Fruit fly (Drosophila melanogaster) whole organism, embryonic: ENCODE measurements around the gene Wdr92.

Experiments
- Atf6 ChIP-seq: fragments of 200-800 bp; sonication (Bioruptor generic); IDR thresholded peaks from 2 replicates; pipeline ENCODE4 v1.3.6; 2022; ENCODE audit warnings: missing biosample characterization, missing genetic modification characterization
- CG10565 ChIP-seq: fragments of 200-800 bp; sonication (Bioruptor generic); optimal IDR thresholded peaks from 3 replicates; lab custom pipeline; 2016; ENCODE audit warnings: missing biosample characterization, mild to moderate bottlenecking, missing genetic modification characterization
- CG10959 ChIP-seq: fragments of 200-800 bp; sonication (Bioruptor generic); IDR thresholded peaks from 2 replicates; pipeline ENCODE4 v1.3.6; 2022; ENCODE audit warnings: missing biosample characterization, missing genetic modification characterization
- CG12071 ChIP-seq: fragments of 200-800 bp; sonication (Bioruptor generic); optimal IDR thresholded peaks from 3 replicates; lab custom pipeline; 2018; ENCODE audit warnings: missing biosample characterization, mild to moderate bottlenecking, missing genetic modification characterization
- CG13775 ChIP-seq: fragments of 200-800 bp; sonication (Bioruptor generic); optimal IDR thresholded peaks from 3 replicates; lab custom pipeline; 2017; ENCODE audit warnings: missing biosample characterization, mild to moderate bottlenecking, missing genetic modification characterization
- CG1647 ChIP-seq: fragments of 200-800 bp; sonication (Bioruptor generic); optimal IDR thresholded peaks from 3 replicates; lab custom pipeline; 2016; ENCODE audit warnings: missing biosample characterization, missing genetic modification characterization
- CG18262 ChIP-seq: fragments of 200-800 bp; optimal IDR thresholded peaks from 3 replicates; lab custom pipeline; 2019; ENCODE audit warnings: missing biosample characterization, mild to moderate bottlenecking, missing genetic modification characterization, moderate library complexity
- CG18599 ChIP-seq: fragments of 200-800 bp; sonication (Bioruptor generic); optimal IDR thresholded peaks from 3 replicates; lab custom pipeline; 2017; ENCODE audit warnings: missing biosample characterization, missing genetic modification characterization, mild to moderate bottlenecking, moderate library complexity, missing genetic modification reagents
- CG2678 ChIP-seq: fragments of 200-800 bp; sonication (Bioruptor generic); optimal IDR thresholded peaks from 3 replicates; lab custom pipeline; 2019; ENCODE audit warnings: missing biosample characterization, mild to moderate bottlenecking, missing genetic modification characterization, moderate library complexity
- CG3163 ChIP-seq: fragments of 200-800 bp; sonication (Bioruptor generic); optimal IDR thresholded peaks from 3 replicates; lab custom pipeline; 2016; ENCODE audit warnings: missing biosample characterization, missing genetic modification characterization
- CG34224 ChIP-seq: fragments of 200-800 bp; sonication (Bioruptor generic); IDR thresholded peaks from 3 replicates; pipeline ENCODE4 v1.3.6; 2022; ENCODE audit warnings: missing biosample characterization, missing genetic modification characterization; ENCODE audit not compliant: partially characterized antibody
- CG4360 ChIP-seq: fragments of 200-800 bp; sonication (Bioruptor generic); IDR thresholded peaks from 2 replicates; pipeline ENCODE4 v1.3.6; 2022; ENCODE audit warnings: missing biosample characterization, missing genetic modification characterization
- CG6272 ChIP-seq: fragments of 200-800 bp; sonication (Bioruptor generic); IDR thresholded peaks from 2 replicates; pipeline ENCODE4 v1.3.6; 2022; ENCODE audit warnings: missing biosample characterization, missing genetic modification characterization
- CG6854 ChIP-seq: fragments of 200-800 bp; sonication (Bioruptor generic); optimal IDR thresholded peaks from 3 replicates; lab custom pipeline; 2017; ENCODE audit warnings: missing biosample characterization, mild to moderate bottlenecking, missing genetic modification characterization
- CG7357 ChIP-seq: fragments of 200-800 bp; sonication (Bioruptor generic); IDR thresholded peaks from 3 replicates; pipeline ENCODE4 v1.3.6; 2022; ENCODE audit warnings: missing biosample characterization, missing genetic modification characterization
- CG7372 ChIP-seq: fragments of 200-800 bp; sonication (Bioruptor generic); IDR thresholded peaks from 2 replicates; pipeline ENCODE4 v1.3.6; 2022; ENCODE audit warnings: missing biosample characterization, missing genetic modification characterization
- CG8359 ChIP-seq: fragments of 200-800 bp; sonication (Bioruptor generic); optimal IDR thresholded peaks from 2 replicates; lab custom pipeline; 2017; ENCODE audit warnings: missing biosample characterization, mild to moderate bottlenecking, missing genetic modification characterization, borderline replicate concordance
- H15 ChIP-seq: fragments of 200-800 bp; sonication (Bioruptor generic); IDR thresholded peaks from 3 replicates; pipeline ENCODE4 v1.3.6; 2022; ENCODE audit warnings: missing biosample characterization, missing genetic modification characterization
- HLHmδ ChIP-seq: fragments of 200-800 bp; sonication (Bioruptor generic); optimal IDR thresholded peaks from 2 replicates; lab custom pipeline; 2018; ENCODE audit warnings: missing biosample characterization, mild to moderate bottlenecking, missing genetic modification characterization, moderate library complexity
- HmgD ChIP-seq: fragments of 200-800 bp; sonication (Bioruptor generic); optimal IDR thresholded peaks from 3 replicates; lab custom pipeline; 2016; ENCODE audit warnings: missing biosample characterization, missing genetic modification characterization
- HmgZ ChIP-seq: fragments of 200-800 bp; sonication (Bioruptor generic); optimal IDR thresholded peaks from 2 replicates; lab custom pipeline; 2018; ENCODE audit warnings: missing biosample characterization, mild to moderate bottlenecking, missing genetic modification characterization
- Hr3 ChIP-seq: fragments of 200-800 bp; sonication (Bioruptor generic); optimal IDR thresholded peaks from 3 replicates; lab custom pipeline; 2016; ENCODE audit warnings: missing biosample characterization, missing genetic modification characterization
- Hsf ChIP-seq: fragments of 200-800 bp; sonication (Bioruptor generic); optimal IDR thresholded peaks from 3 replicates; lab custom pipeline; 2016; ENCODE audit warnings: missing biosample characterization, missing genetic modification characterization
- Lhr ChIP-seq: fragments of 200-800 bp; sonication (Bioruptor generic); optimal IDR thresholded peaks from 3 replicates; lab custom pipeline; 2017; ENCODE audit warnings: mild to moderate bottlenecking, missing biosample characterization, missing genetic modification reagents, missing genetic modification characterization
- Pdp1 ChIP-seq, 2 experiments: fragments of 200-800 bp; sonication (Bioruptor generic); optimal IDR thresholded peaks; 3 replicates each; lab custom pipeline; 2016; ENCODE audit warnings: missing biosample characterization in 2 of 2, missing genetic modification characterization in 2 of 2, mild to moderate bottlenecking in 1 of 2, moderate library complexity in 1 of 2
- Tbp ChIP-seq: fragments of >200 bp; optimal IDR thresholded peaks from 2 replicates; lab custom pipeline; 2018; ENCODE audit warnings: missing biosample characterization, missing genetic modification characterization
- YL-1 ChIP-seq: fragments of 200-800 bp; sonication (Bioruptor generic); optimal IDR thresholded peaks from 3 replicates; lab custom pipeline; 2017; ENCODE audit warnings: missing biosample characterization, mild to moderate bottlenecking, missing genetic modification characterization
- bbx ChIP-seq: fragments of 200-800 bp; sonication (Bioruptor generic); IDR thresholded peaks from 2 replicates; pipeline ENCODE4 v1.3.6; 2022; ENCODE audit warnings: missing biosample characterization, missing genetic modification characterization; ENCODE audit not compliant: partially characterized antibody
- disco-r ChIP-seq: fragments of 200-800 bp; sonication (Bioruptor generic); optimal IDR thresholded peaks from 2 replicates; lab custom pipeline; 2016; ENCODE audit warnings: missing biosample characterization, missing genetic modification characterization
- exex ChIP-seq: fragments of 200-800 bp; sonication (Bioruptor generic); optimal IDR thresholded peaks from 4 replicates; lab custom pipeline; 2018; ENCODE audit warnings: missing biosample characterization, mild to moderate bottlenecking, missing genetic modification characterization, moderate library complexity
- fd96Cb ChIP-seq: fragments of 200-800 bp; sonication (Bioruptor generic); optimal IDR thresholded peaks from 2 replicates; lab custom pipeline; 2018; ENCODE audit warnings: missing biosample characterization, mild to moderate bottlenecking, missing genetic modification characterization, moderate library complexity
- gfzf ChIP-seq: fragments of 200-800 bp; sonication (Bioruptor generic); optimal IDR thresholded peaks from 2 replicates; lab custom pipeline; 2016; ENCODE audit warnings: missing biosample characterization, mild to moderate bottlenecking, missing genetic modification characterization, moderate library complexity
- grau ChIP-seq: fragments of 200-800 bp; optimal IDR thresholded peaks from 3 replicates; lab custom pipeline; 2019; ENCODE audit warnings: missing biosample characterization, mild to moderate bottlenecking, missing genetic modification characterization, moderate library complexity
- grn ChIP-seq: fragments of 200-800 bp; sonication (Bioruptor generic); optimal IDR thresholded peaks from 3 replicates; lab custom pipeline; 2017; ENCODE audit warnings: missing biosample characterization, missing genetic modification characterization
- lab ChIP-seq: fragments of 200-800 bp; sonication (Bioruptor generic); optimal IDR thresholded peaks from 3 replicates; lab custom pipeline; 2017; ENCODE audit warnings: missing biosample characterization, missing genetic modification characterization, mild to moderate bottlenecking, moderate library complexity, missing genetic modification reagents
- nerfin-2 ChIP-seq: fragments of 200-800 bp; sonication (Bioruptor generic); IDR thresholded peaks from 2 replicates; pipeline ENCODE4 v1.3.6; 2022; ENCODE audit warnings: missing biosample characterization, missing genetic modification characterization; ENCODE audit not compliant: partially characterized antibody
- org-1 ChIP-seq: fragments of 200-800 bp; sonication (Bioruptor generic); optimal IDR thresholded peaks from 2 replicates; lab custom pipeline; 2017; ENCODE audit warnings: missing biosample characterization, missing genetic modification characterization
- prd ChIP-seq, 3 experiments: fragments of >200 bp in 2 of 3; fragments of 200-800 bp in 1 of 3; sonication (Bioruptor generic) in 1 of 3; optimal IDR thresholded peaks in 2 of 3; IDR thresholded peaks in 1 of 3; 2 replicates in 2 of 3; 3 replicates in 1 of 3; pipeline versions ENCODE4 v1.3.6 to Lab custom; 2017 to 2022; ENCODE audit warnings: missing biosample characterization in 1 of 3, missing genetic modification characterization in 1 of 3
- pros ChIP-seq: fragments of 200-800 bp; sonication (Bioruptor generic); optimal IDR thresholded peaks from 3 replicates; lab custom pipeline; 2019; ENCODE audit warnings: missing biosample characterization, mild to moderate bottlenecking, missing genetic modification characterization, moderate library complexity
- sens ChIP-seq: fragments of 200-800 bp; sonication (Bioruptor generic); peaks from one replicate; lab custom pipeline; 2016; ENCODE audit warnings: missing biosample characterization, missing genetic modification characterization
- slou ChIP-seq: fragments of 200-800 bp; sonication (Bioruptor generic); optimal IDR thresholded peaks from 3 replicates; lab custom pipeline; 2016; ENCODE audit warnings: missing biosample characterization, missing genetic modification characterization
- so ChIP-seq: fragments of 200-800 bp; sonication (Bioruptor generic); IDR thresholded peaks from 3 replicates; pipeline ENCODE4 v1.3.6; 2022; ENCODE audit warnings: missing biosample characterization, missing genetic modification characterization
- stc ChIP-seq: fragments of 200-800 bp; sonication (Bioruptor generic); IDR thresholded peaks from 2 replicates; pipeline ENCODE4 v1.3.6; 2022; ENCODE audit warnings: missing biosample characterization, missing genetic modification characterization
- sug ChIP-seq: fragments of 200-800 bp; optimal IDR thresholded peaks from 2 replicates; lab custom pipeline; 2019; ENCODE audit warnings: missing biosample characterization, mild to moderate bottlenecking, missing genetic modification characterization, moderate library complexity
- tup ChIP-seq: fragments of 200-800 bp; sonication (Bioruptor generic); optimal IDR thresholded peaks from 2 replicates; lab custom pipeline; 2016; ENCODE audit warnings: missing biosample characterization, mild to moderate bottlenecking, missing genetic modification characterization, moderate library complexity
- wdn ChIP-seq: fragments of 200-800 bp; sonication (Bioruptor generic); IDR thresholded peaks from 2 replicates; pipeline ENCODE4 v1.3.6; 2022; ENCODE audit warnings: missing biosample characterization, missing genetic modification characterization
- yki ChIP-seq: fragments of >200 bp; optimal IDR thresholded peaks from 3 replicates; lab custom pipeline; 2018

Wdr92 gene

dm6 chr3L:17898606-17899005 is 9.3 kb upstream of the Wdr92 start (continued):
- TF ChIP-seq CG3163 (no peak), CG34224 (GFP tag; lab: Robert Waterston, UW) (no peak), CG10959 (no peak), so (GFP tag; lab: Robert Waterston, UW) (no peak)

- TF ChIP-seq Hsf (GFP tag; lab: Kevin White, UChicago) (no peak), exex (tag; lab: Kevin White, UChicago) (peak; percentile 90), Atf6 (GFP tag; lab: Robert Waterston, UW) (no peak), YL-1 (no peak), sens (GFP tag; lab: Kevin White, UChicago) (peak; percentile 18), pros (GFP tag; lab: Kevin White, UChicago) (no peak), stc (GFP tag; lab: Robert Waterston, UW) (no peak), Lhr (no peak), grn (GFP tag; lab: Kevin White, UChicago) (peak; percentile 63), lab (peak; percentile 11)
Measured at dm6 chr3L:17902186-17902585, 5.8 kb upstream of the Wdr92 start.

- no peak for TF ChIP-seq CG6272 (GFP tag; lab: Robert Waterston, UW)
- no peak for TF ChIP-seq CG18262
- no peak for TF ChIP-seq CG10565 (GFP tag; lab: Kevin White, UChicago)
- TF ChIP-seq Tbp (GFP tag; lab: Kevin White, UChicago): no peak
- no peak for TF ChIP-seq bbx (GFP tag; lab: Robert Waterston, UW)
- TF ChIP-seq CG7372 (GFP tag; lab: Robert Waterston, UW): 0 out of 2 replicates have a peak, but pooled peaks have one; percentile 13
- no peak for TF ChIP-seq gfzf
- TF ChIP-seq CG12071 (GFP tag; lab: Kevin White, UChicago): no peak
- no peak for TF ChIP-seq slou (GFP tag; lab: Kevin White, UChicago)
- no peak for TF ChIP-seq nerfin-2
- TF ChIP-seq HmgZ: no peak
- TF ChIP-seq CG13775 (GFP tag; lab: Kevin White, UChicago): no peak
- TF ChIP-seq Pdp1 (GFP tag; optimal IDR thresholded peaks at IDR 0.05; lab: Kevin White, UChicago): no peak
- no peak for TF ChIP-seq wdn (GFP tag; lab: Robert Waterston, UW)
- no peak for TF ChIP-seq tup (GFP tag; lab: Kevin White, UChicago)
- TF ChIP-seq CG6854 (GFP tag; lab: Kevin White, UChicago): no peak
- no peak for TF ChIP-seq Hr3 (GFP tag; lab: Kevin White, UChicago)
- TF ChIP-seq CG2678: peak; percentile 6
Measured at dm6 chr3L:17902621-17903020, 5.3 kb upstream of the Wdr92 start.

dm6 chr3L:17903813-17904416 is 4.0 kb upstream of the Wdr92 start:
- TF ChIP-seq CG18599 (GFP tag; lab: Kevin White, UChicago) (peak; percentile 21), lab (no peak), HLHmδ (GFP tag; lab: Kevin White, UChicago) (no peak), CG8359 (GFP tag; lab: Kevin White, UChicago) (no peak), CG12071 (GFP tag; lab: Kevin White, UChicago) (no peak), prd (optimal IDR thresholded peaks at IDR 0.05; lab: Kevin White, UChicago) (no peak), prd (GFP tag; IDR thresholded peaks at IDR 0.05; lab: Robert Waterston, UW) (no peak), HmgD (GFP tag; lab: Kevin White, UChicago) (no peak), yki (lab: Kevin White, UChicago) (no peak), H15 (GFP tag; lab: Robert Waterston, UW) (no peak), fd96Cb (tag; lab: Kevin White, UChicago) (no peak), CG7357 (GFP tag; lab: Robert Waterston, UW) (no peak), org-1 (GFP tag; lab: Kevin White, UChicago) (no peak), grau (tag; lab: Kevin White, UChicago) (no peak), sug (tag; lab: Kevin White, UChicago) (peak; percentile 60), CG1647 (GFP tag; lab: Kevin White, UChicago) (no peak), disco-r (GFP tag; lab: Kevin White, UChicago) (no peak), Lhr (no peak), CG4360 (GFP tag; lab: Robert Waterston, UW) (no peak)
